Fruit fly (Drosophila melanogaster): ENCODE results near the gene Mst36Fa.

The Mst36Fa gene

dm6 chr2L:18653328-18653675, 23.5 kb downstream of the Mst36Fa start:
- TF ChIP-seq noc (tag; optimal IDR thresholded peaks at IDR 0.05): peak; percentile 53

dm6 chr2L:18652663-18653327, 24.0 kb downstream of the Mst36Fa start, which contains the start of gene Cyp310a1:
Gene Cyp310a1 (minus strand): TSS chr2L:18653010.
- TF ChIP-seq noc (tag; optimal IDR thresholded peaks at IDR 0.05): no peak

dm6 chr2L:18647857-18648652, 28.7 kb downstream of the Mst36Fa start:
- no peak for TF ChIP-seq noc (tag; optimal IDR thresholded peaks at IDR 0.05)

dm6 chr2L:18645468-18645867, 31.3 kb downstream of the Mst36Fa start:
- TF ChIP-seq noc (tag; optimal IDR thresholded peaks at IDR 0.05): no peak

dm6 chr2L:18641087-18641486, 35.7 kb downstream of the Mst36Fa start:
- no peak for TF ChIP-seq noc (tag; optimal IDR thresholded peaks at IDR 0.05)

dm6 chr2L:18638945-18639344, 37.9 kb downstream of the Mst36Fa start:
- no peak for TF ChIP-seq noc (tag; optimal IDR thresholded peaks at IDR 0.05)

dm6 chr2L:18632389-18632788, 44.4 kb downstream of the Mst36Fa start:
- no peak for TF ChIP-seq noc (tag; optimal IDR thresholded peaks at IDR 0.05)

- no peak for TF ChIP-seq noc (tag; optimal IDR thresholded peaks at IDR 0.05)
These were observed 46.1 kb downstream of the Mst36Fa start for dm6 chr2L:18630611-18631221.

dm6 chr2L:18629144-18629543, 47.7 kb downstream of the Mst36Fa start:
- no peak for TF ChIP-seq noc (tag; optimal IDR thresholded peaks at IDR 0.05)

- no peak for TF ChIP-seq noc (tag; optimal IDR thresholded peaks at IDR 0.05)
These were observed 48.7 kb downstream of the Mst36Fa start for dm6 chr2L:18628104-18628503.

- TF ChIP-seq noc (tag; optimal IDR thresholded peaks at IDR 0.05): peak; percentile 66
These were observed 49.8 kb downstream of the Mst36Fa start for dm6 chr2L:18626987-18627386.

- no peak for TF ChIP-seq noc (tag; optimal IDR thresholded peaks at IDR 0.05)
These were observed 51.3 kb downstream of the Mst36Fa start for dm6 chr2L:18625470-18625869.
